Worm (Caenorhabditis elegans) whole organism, L2 larva: ENCODE results near the gene str-19.

ENCODE experiments used
- F13H6.1 ChIP-seq: sonication (generic microtip); optimal IDR thresholded peaks from 2 replicates; lab custom pipeline; 2016; ENCODE audit warnings: missing genetic modification characterization, missing compliant biosample characterization
- Y55F3AM.14 ChIP-seq: fragments of 200-800 bp; sonication (Bioruptor generic); optimal IDR thresholded peaks from 2 replicates; lab custom pipeline; 2018; ENCODE audit warnings: mild to moderate bottlenecking, missing genetic modification characterization, missing compliant biosample characterization
- ZK546.5 ChIP-seq: sonication (generic microtip); optimal IDR thresholded peaks from 2 replicates; lab custom pipeline; 2017; ENCODE audit warnings: missing biosample characterization, missing genetic modification characterization
- aly-2 ChIP-seq: fragments of 150-350 bp; optimal IDR thresholded peaks from 2 replicates; lab custom pipeline; 2014; ENCODE audit warnings: missing biosample characterization, missing genetic modification characterization
- blmp-1 ChIP-seq: sonication (generic microtip); optimal IDR thresholded peaks from 2 replicates; lab custom pipeline; 2017; ENCODE audit warnings: missing genetic modification characterization, mild to moderate bottlenecking, missing compliant biosample characterization, antibody characterized with exemption, moderate library complexity; ENCODE audit not compliant: insufficient read depth
- ceh-16 ChIP-seq: fragments of 150-350 bp; optimal IDR thresholded peaks from 2 replicates; lab custom pipeline; 2014; ENCODE audit warnings: missing biosample characterization, missing genetic modification characterization
- ceh-82 ChIP-seq: fragments of 150-350 bp; optimal IDR thresholded peaks from 2 replicates; lab custom pipeline; 2014; ENCODE audit warnings: missing biosample characterization, missing genetic modification characterization
- dmd-4 ChIP-seq: sonication (generic microtip); optimal IDR thresholded peaks from 2 replicates; lab custom pipeline; 2017; ENCODE audit warnings: missing biosample characterization, missing genetic modification characterization
- egl-27 ChIP-seq: sonication (generic microtip); optimal IDR thresholded peaks from 3 replicates; lab custom pipeline; 2017; ENCODE audit warnings: missing biosample characterization, missing genetic modification reagents, missing genetic modification characterization
- elt-1 ChIP-seq: fragments of 150-350 bp; optimal IDR thresholded peaks from 2 replicates; lab custom pipeline; 2014; ENCODE audit warnings: missing biosample characterization, missing genetic modification characterization
- elt-3 ChIP-seq: sonication (generic microtip); optimal IDR thresholded peaks from 2 replicates; lab custom pipeline; 2017; ENCODE audit warnings: missing biosample characterization, missing genetic modification characterization
- lin-13 ChIP-seq: fragments of 150-350 bp; optimal IDR thresholded peaks from 2 replicates; lab custom pipeline; 2014; ENCODE audit warnings: missing biosample characterization, missing genetic modification reagents, missing genetic modification characterization
- mbf-1 ChIP-seq: sonication (generic microtip); optimal IDR thresholded peaks from 2 replicates; lab custom pipeline; 2017; ENCODE audit warnings: missing biosample characterization, missing genetic modification characterization
- nhr-10 ChIP-seq: sonication (generic microtip); optimal IDR thresholded peaks from 2 replicates; lab custom pipeline; 2017; ENCODE audit warnings: missing biosample characterization, missing genetic modification characterization
- nhr-12 ChIP-seq: fragments of 150-350 bp; optimal IDR thresholded peaks from 2 replicates; lab custom pipeline; 2014; ENCODE audit warnings: missing biosample characterization, missing genetic modification characterization
- nhr-129 ChIP-seq: fragments of 150-350 bp; optimal IDR thresholded peaks from 2 replicates; lab custom pipeline; 2014; ENCODE audit warnings: missing biosample characterization, missing genetic modification characterization
- nhr-23 ChIP-seq: fragments of 150-350 bp; optimal IDR thresholded peaks from 2 replicates; lab custom pipeline; 2014; ENCODE audit warnings: missing biosample characterization, missing genetic modification reagents, missing genetic modification characterization
- nhr-237 ChIP-seq: fragments of 150-350 bp; optimal IDR thresholded peaks from 2 replicates; lab custom pipeline; 2014; ENCODE audit warnings: missing biosample characterization, missing genetic modification characterization
- nhr-25 ChIP-seq: fragments of 150-350 bp; sonication (generic microtip); optimal IDR thresholded peaks from 3 replicates; lab custom pipeline; 2014; ENCODE audit warnings: missing biosample characterization, missing genetic modification characterization
- nhr-6 ChIP-seq: fragments of 150-350 bp; optimal IDR thresholded peaks from 2 replicates; lab custom pipeline; 2014; ENCODE audit warnings: missing biosample characterization, missing genetic modification characterization
- peb-1 ChIP-seq: fragments of 150-350 bp; optimal IDR thresholded peaks from 2 replicates; lab custom pipeline; 2014; ENCODE audit warnings: missing biosample characterization, missing genetic modification characterization
- sem-4 ChIP-seq: fragments of 150-350 bp; optimal IDR thresholded peaks from 2 replicates; lab custom pipeline; 2014; ENCODE audit warnings: missing biosample characterization, missing genetic modification reagents, missing genetic modification characterization
- skn-1 ChIP-seq: sonication (generic microtip); optimal IDR thresholded peaks from 2 replicates; lab custom pipeline; 2017; ENCODE audit warnings: missing biosample characterization, missing genetic modification characterization
- sma-9 ChIP-seq, 2 experiments: fragments of 150-350 bp in 1 of 2; sonication (generic microtip) in 1 of 2; optimal IDR thresholded peaks; 2 replicates each; lab custom pipeline; 2014 to 2016; ENCODE audit warnings: missing genetic modification characterization in 2 of 2, mild to moderate bottlenecking in 1 of 2, missing biosample characterization in 1 of 2, missing compliant biosample characterization in 1 of 2, missing genetic modification reagents in 1 of 2, moderate library complexity in 1 of 2
- snpc-4 ChIP-seq: fragments of 150-350 bp; optimal IDR thresholded peaks from 2 replicates; lab custom pipeline; 2014; ENCODE audit warnings: missing biosample characterization, missing genetic modification characterization
- unc-39 ChIP-seq: fragments of 150-350 bp; optimal IDR thresholded peaks from 2 replicates; lab custom pipeline; 2014; ENCODE audit warnings: missing biosample characterization, missing genetic modification characterization
- unc-55 ChIP-seq: fragments of 150-350 bp; sonication (generic microtip); optimal IDR thresholded peaks from 3 replicates; lab custom pipeline; 2014; ENCODE audit warnings: missing biosample characterization, missing genetic modification reagents, missing genetic modification characterization
- zag-1 ChIP-seq: fragments of 150-350 bp; optimal IDR thresholded peaks from 2 replicates; lab custom pipeline; 2014; ENCODE audit warnings: missing biosample characterization, missing genetic modification characterization
- ztf-1 ChIP-seq: fragments of 200-800 bp; sonication (Bioruptor generic); conservative IDR thresholded peaks from 2 replicates; pipeline ENCODE4 v1.3.6; 2022; ENCODE audit warnings: missing genetic modification characterization, missing compliant biosample characterization
- ztf-11 ChIP-seq: sonication (generic microtip); optimal IDR thresholded peaks from 2 replicates; lab custom pipeline; 2017; ENCODE audit warnings: missing biosample characterization, missing genetic modification characterization

str-19 gene

ce11 chrV:15730459-15730858 is 13.8 kb downstream of the str-19 start, which contains the start of gene Y6E2A.10:
Gene Y6E2A.10, minus strand, starts transcription at chrV:15730559.
- no peak for TF ChIP-seq lin-13

- no peak for TF ChIP-seq zag-1 (tag; lab: Kevin White, UChicago)
- TF ChIP-seq unc-55 (GFP tag; lab: Kevin White, UChicago) = no peak
- TF ChIP-seq skn-1 (tag; lab: Kevin White, UChicago) = no peak
- TF ChIP-seq dmd-4 (tag; lab: Kevin White, UChicago) = no peak
- no peak for TF ChIP-seq sem-4 (tag; lab: Kevin White, UChicago)
- TF ChIP-seq peb-1 (tag; lab: Kevin White, UChicago) = no peak
- no peak for TF ChIP-seq nhr-6 (tag; lab: Kevin White, UChicago)
- no peak for TF ChIP-seq Y55F3AM.14 (GFP tag; lab: Kevin White, UChicago)
- no peak for TF ChIP-seq nhr-237 (tag; lab: Kevin White, UChicago)
- no peak for TF ChIP-seq nhr-12 (tag; lab: Kevin White, UChicago)
- TF ChIP-seq nhr-10 (tag; lab: Kevin White, UChicago) = no peak
- no peak for TF ChIP-seq snpc-4 (tag; lab: Kevin White, UChicago)
- no peak for TF ChIP-seq ztf-11 (tag; lab: Kevin White, UChicago)
- TF ChIP-seq ceh-16 (tag; lab: Kevin White, UChicago) = no peak
- TF ChIP-seq F13H6.1 (tag; lab: Kevin White, UChicago) = no peak
- TF ChIP-seq elt-1 = no peak
- TF ChIP-seq nhr-23 (tag; lab: Kevin White, UChicago) = no peak
- TF ChIP-seq blmp-1 (tag; lab: Kevin White, UChicago) = no peak
- no peak for TF ChIP-seq ztf-1
These were observed 17.7 kb downstream of the str-19 start, which contains the start of the genes irld-57 and sfxn-1.3 for ce11 chrV:15726610-15727009. Gene irld-57, minus strand, starts transcription at chrV:15726710. Gene sfxn-1.3, plus strand, starts transcription at chrV:15726841.

- TF ChIP-seq ceh-82 (tag; lab: Kevin White, UChicago) = no peak
- no peak for TF ChIP-seq Y55F3AM.14 (GFP tag; lab: Kevin White, UChicago)
- no peak for TF ChIP-seq nhr-237 (tag; lab: Kevin White, UChicago)
- no peak for TF ChIP-seq nhr-129 (tag; lab: Kevin White, UChicago)
- no peak for TF ChIP-seq sma-9 (GFP tag; optimal IDR thresholded peaks at IDR 0.05; lab: Kevin White, UChicago)
- TF ChIP-seq sma-9 (tag; optimal IDR thresholded peaks at IDR 0.05; lab: Kevin White, UChicago) = no peak
- TF ChIP-seq unc-39 = no peak
These were observed 22.4 kb downstream of the str-19 start, which contains the start of gene srh-140 for ce11 chrV:15721888-15722287. Gene srh-140, plus strand, starts transcription at chrV:15722188.

ce11 chrV:15721431-15721830 is 22.8 kb downstream of the str-19 start:
- TF ChIP-seq nhr-12 (tag; lab: Kevin White, UChicago) (no peak), nhr-25 (no peak), snpc-4 (tag; lab: Kevin White, UChicago) (no peak), blmp-1 (tag; lab: Kevin White, UChicago) (no peak), mbf-1 (tag; lab: Kevin White, UChicago) (no peak), elt-1 (no peak), nhr-6 (tag; lab: Kevin White, UChicago) (no peak)

- no peak for TF ChIP-seq nhr-10 (tag; lab: Kevin White, UChicago)
- TF ChIP-seq elt-3 (tag; lab: Kevin White, UChicago) = no peak
- TF ChIP-seq aly-2 = no peak
- TF ChIP-seq nhr-12 (tag; lab: Kevin White, UChicago) = no peak
- TF ChIP-seq egl-27 (tag; lab: Kevin White, UChicago) = no peak
- TF ChIP-seq nhr-129 (tag; lab: Kevin White, UChicago) = no peak
- TF ChIP-seq snpc-4 (tag; lab: Kevin White, UChicago) = no peak
- TF ChIP-seq sem-4 (tag; lab: Kevin White, UChicago) = no peak
- TF ChIP-seq elt-1 = no peak
- TF ChIP-seq sma-9 (GFP tag; optimal IDR thresholded peaks at IDR 0.05; lab: Kevin White, UChicago) = no peak
- TF ChIP-seq sma-9 (tag; optimal IDR thresholded peaks at IDR 0.05; lab: Kevin White, UChicago) = no peak
- TF ChIP-seq ZK546.5 = no peak
- no peak for TF ChIP-seq dmd-4 (tag; lab: Kevin White, UChicago)
- TF ChIP-seq, all 48 proteins: peak for 0
These were observed 24.7 kb downstream of the str-19 start, which contains the start of gene Y6E2A.7 for ce11 chrV:15719570-15719969. Gene Y6E2A.7, plus strand, starts transcription at chrV:15719870.

ce11 chrV:15718562-15718961 is 25.7 kb downstream of the str-19 start, which contains the start of gene Y6E2A.5:
Gene Y6E2A.5, minus strand, starts transcription at chrV:15718662.
- TF ChIP-seq skn-1 (tag; lab: Kevin White, UChicago) (no peak), nhr-23 (tag; lab: Kevin White, UChicago) (no peak), egl-27 (tag; lab: Kevin White, UChicago) (no peak), ztf-11 (tag; lab: Kevin White, UChicago) (no peak)
